Worm (Caenorhabditis elegans) whole organism, young adult: ENCODE results near the gene irg-3.
A peak's percentile ranks its signal among the peaks of the same experiment; 100 is the strongest.

Experiments used
- B0336.3 ChIP-seq: fragments of 200-800 bp; sonication (Bioruptor generic); IDR thresholded peaks from 2 replicates; pipeline ENCODE4 v1.3.6; 2022; ENCODE audit warnings: missing genetic modification characterization, missing compliant biosample characterization
- D2030.7 ChIP-seq: fragments of 200-800 bp; sonication (Bioruptor generic); IDR thresholded peaks from 2 replicates; pipeline ENCODE4 v1.3.6; 2022; ENCODE audit warnings: missing genetic modification reagents, missing genetic modification characterization, missing compliant biosample characterization
- F22D6.2 ChIP-seq: sonication (generic microtip); optimal IDR thresholded peaks from 2 replicates; lab custom pipeline; 2016; ENCODE audit warnings: mild to moderate bottlenecking, missing genetic modification characterization, missing compliant biosample characterization
- K11D2.4 ChIP-seq: fragments of 200-800 bp; sonication (Bioruptor generic); IDR thresholded peaks from 2 replicates; pipeline ENCODE4 v1.3.6; 2022; ENCODE audit warnings: missing genetic modification reagents, missing genetic modification characterization, missing compliant biosample characterization
- K12H6.12 ChIP-seq: fragments of 200-800 bp; sonication (Bioruptor generic); optimal IDR thresholded peaks from 2 replicates; lab custom pipeline; 2018; ENCODE audit warnings: mild to moderate bottlenecking, missing genetic modification characterization, missing compliant biosample characterization
- Y53G8AR.9 ChIP-seq: fragments of 200-800 bp; sonication (Bioruptor generic); conservative IDR thresholded peaks from 2 replicates; pipeline ENCODE4 v1.3.6; 2022; ENCODE audit warnings: missing genetic modification reagents, missing genetic modification characterization, missing compliant biosample characterization
- Y56A3A.18 ChIP-seq: fragments of 200-800 bp; sonication (Bioruptor generic); IDR thresholded peaks from 2 replicates; pipeline ENCODE4 v1.3.6; 2022; ENCODE audit warnings: missing genetic modification reagents, missing genetic modification characterization, missing compliant biosample characterization
- atf-7 ChIP-seq: sonication (generic microtip); optimal IDR thresholded peaks from 2 replicates; lab custom pipeline; 2017; ENCODE audit warnings: mild to moderate bottlenecking, missing genetic modification characterization, missing compliant biosample characterization
- athp-1 ChIP-seq: sonication (generic microtip); optimal IDR thresholded peaks from 2 replicates; lab custom pipeline; 2017; ENCODE audit warnings: mild to moderate bottlenecking, missing genetic modification characterization, missing compliant biosample characterization
- attf-3 ChIP-seq: fragments of 200-800 bp; sonication (Bioruptor generic); conservative IDR thresholded peaks from 2 replicates; pipeline ENCODE4 v1.3.6; 2022; ENCODE audit warnings: missing genetic modification reagents, missing genetic modification characterization, missing compliant biosample characterization
- attf-6 ChIP-seq: fragments of 200-800 bp; sonication (Bioruptor generic); IDR thresholded peaks from 2 replicates; pipeline ENCODE4 v1.3.6; 2022; ENCODE audit warnings: missing genetic modification reagents, missing genetic modification characterization, missing compliant biosample characterization
- bed-2 ChIP-seq: fragments of 200-800 bp; sonication (Bioruptor generic); IDR thresholded peaks from 2 replicates; pipeline ENCODE4 v1.3.6; 2022; ENCODE audit warnings: missing genetic modification reagents, missing genetic modification characterization, missing compliant biosample characterization
- cebp-1 ChIP-seq, 2 experiments: fragments of 200-800 bp in 1 of 2; sonication (Bioruptor generic) in 1 of 2; sonication (generic microtip) in 1 of 2; IDR thresholded peaks in 1 of 2; optimal IDR thresholded peaks in 1 of 2; 2 replicates each; pipeline versions ENCODE4 v1.3.6 to Lab custom; 2017 to 2022; ENCODE audit warnings: missing compliant biosample characterization in 2 of 2, missing genetic modification characterization in 2 of 2, mild to moderate bottlenecking in 1 of 2, missing genetic modification reagents in 1 of 2, moderate library complexity in 1 of 2
- cebp-2 ChIP-seq: fragments of 200-800 bp; sonication (Bioruptor generic); IDR thresholded peaks from 2 replicates; pipeline ENCODE4 v1.3.6; 2022; ENCODE audit warnings: missing genetic modification characterization, missing compliant biosample characterization
- ceh-100 ChIP-seq: fragments of 200-800 bp; sonication (Bioruptor generic); IDR thresholded peaks from 2 replicates; pipeline ENCODE4 v1.3.6; 2022; ENCODE audit warnings: missing genetic modification reagents, missing genetic modification characterization, missing compliant biosample characterization
- ceh-91 ChIP-seq: fragments of 200-800 bp; sonication (Bioruptor generic); IDR thresholded peaks from 2 replicates; pipeline ENCODE4 v1.3.6; 2022; ENCODE audit warnings: missing genetic modification reagents, missing genetic modification characterization, missing compliant biosample characterization
- chd-7 ChIP-seq: sonication (generic microtip); optimal IDR thresholded peaks from 2 replicates; lab custom pipeline; 2016; ENCODE audit warnings: mild to moderate bottlenecking, missing genetic modification characterization, moderate library complexity, missing compliant biosample characterization
- dox-1 ChIP-seq: fragments of 200-800 bp; sonication (Bioruptor generic); IDR thresholded peaks from 2 replicates; pipeline ENCODE4 v1.3.6; 2022; ENCODE audit warnings: missing genetic modification reagents, missing genetic modification characterization, missing compliant biosample characterization
- dpl-1 ChIP-seq: fragments of 150-350 bp; optimal IDR thresholded peaks from 2 replicates; lab custom pipeline; 2014; ENCODE audit warnings: missing biosample characterization, missing genetic modification reagents, missing genetic modification characterization
- efl-1 ChIP-seq: fragments of 150-350 bp; optimal IDR thresholded peaks from 2 replicates; lab custom pipeline; 2014; ENCODE audit warnings: missing biosample characterization, missing genetic modification reagents, missing genetic modification characterization
- egrh-3 ChIP-seq: fragments of 200-800 bp; sonication (Bioruptor generic); IDR thresholded peaks from 2 replicates; pipeline ENCODE4 v1.3.6; 2022; ENCODE audit warnings: missing genetic modification reagents, missing genetic modification characterization, missing compliant biosample characterization
- ekl-4 ChIP-seq: fragments of 200-800 bp; sonication (Bioruptor generic); IDR thresholded peaks from 2 replicates; pipeline ENCODE4 v1.3.6; 2022; ENCODE audit warnings: missing genetic modification reagents, missing genetic modification characterization, missing compliant biosample characterization
- him-1 ChIP-seq: sonication (generic microtip); optimal IDR thresholded peaks from 2 replicates; lab custom pipeline; 2016; ENCODE audit warnings: missing genotype, missing genetic modification reagents, missing genetic modification characterization, missing compliant biosample characterization
- lin-35 ChIP-seq, 3 experiments: fragments of 150-350 bp in 2 of 3; sonication (generic microtip) in 1 of 3; optimal IDR thresholded peaks; 2 replicates each; lab custom pipeline; 2014 to 2018; ENCODE audit warnings: missing biosample characterization in 3 of 3, missing genetic modification characterization in 3 of 3, missing genetic modification reagents in 3 of 3
- lin-54 ChIP-seq: fragments of 200-800 bp; sonication (Bioruptor generic); optimal IDR thresholded peaks from 2 replicates; lab custom pipeline; 2018; ENCODE audit warnings: mild to moderate bottlenecking, missing genetic modification characterization, missing compliant biosample characterization
- lir-1 ChIP-seq: fragments of 200-800 bp; sonication (Bioruptor generic); conservative IDR thresholded peaks from 2 replicates; pipeline ENCODE4 v1.3.6; 2022; ENCODE audit warnings: missing genetic modification reagents, missing genetic modification characterization, missing compliant biosample characterization
- lsl-1 ChIP-seq: fragments of 200-800 bp; sonication (Bioruptor generic); optimal IDR thresholded peaks from 2 replicates; lab custom pipeline; 2018; ENCODE audit warnings: mild to moderate bottlenecking, missing genetic modification characterization, moderate library complexity, missing compliant biosample characterization
- madf-10 ChIP-seq: sonication (generic microtip); optimal IDR thresholded peaks from 2 replicates; lab custom pipeline; 2016; ENCODE audit warnings: mild to moderate bottlenecking, missing genetic modification characterization, missing compliant biosample characterization
- madf-3 ChIP-seq: fragments of 200-800 bp; sonication (Bioruptor generic); IDR thresholded peaks from 2 replicates; pipeline ENCODE4 v1.3.6; 2022; ENCODE audit warnings: missing genetic modification reagents, missing genetic modification characterization, missing compliant biosample characterization
- madf-6 ChIP-seq: fragments of 200-800 bp; sonication (Bioruptor generic); IDR thresholded peaks from 2 replicates; pipeline ENCODE4 v1.3.6; 2022; ENCODE audit warnings: missing genetic modification reagents, missing genetic modification characterization, missing compliant biosample characterization
- madf-8 ChIP-seq: fragments of 200-800 bp; sonication (Bioruptor generic); conservative IDR thresholded peaks from 2 replicates; pipeline ENCODE4 v1.3.6; 2022; ENCODE audit warnings: missing genetic modification reagents, missing genetic modification characterization, missing compliant biosample characterization
- pbrm-1 ChIP-seq: fragments of 200-800 bp; sonication (Bioruptor generic); IDR thresholded peaks from 2 replicates; pipeline ENCODE4 v1.3.6; 2022; ENCODE audit warnings: missing genetic modification reagents, missing genetic modification characterization, missing compliant biosample characterization
- pha-4 ChIP-seq: fragments of 150-350 bp; sonication (generic microtip); optimal IDR thresholded peaks from 2 replicates; lab custom pipeline; 2014; ENCODE audit warnings: missing biosample characterization, missing genetic modification reagents, missing genetic modification characterization
- rcor-1 ChIP-seq: fragments of 200-800 bp; sonication (Bioruptor generic); IDR thresholded peaks from 2 replicates; pipeline ENCODE4 v1.3.6; 2022; ENCODE audit warnings: missing genetic modification reagents, missing genetic modification characterization, missing compliant biosample characterization
- rec-8 ChIP-seq, 2 experiments: sonication (generic microtip); optimal IDR thresholded peaks; 2 replicates each; lab custom pipeline; 2016; ENCODE audit warnings: mild to moderate bottlenecking in 2 of 2, missing genetic modification characterization in 2 of 2, missing genetic modification reagents in 2 of 2, missing genotype in 2 of 2, missing biosample characterization in 1 of 2, missing compliant biosample characterization in 1 of 2, moderate library complexity in 1 of 2
- snpc-3.4 ChIP-seq: sonication (generic microtip); optimal IDR thresholded peaks from 2 replicates; lab custom pipeline; 2017; ENCODE audit warnings: missing genetic modification characterization, mild to moderate bottlenecking, missing compliant biosample characterization, antibody characterized with exemption, moderate library complexity, missing genotype, missing genetic modification reagents
- snpc-4 ChIP-seq, 5 experiments: fragments of 150-350 bp in 1 of 5; sonication (generic microtip) in 4 of 5; optimal IDR thresholded peaks; 2 replicates each; lab custom pipeline; 2014 to 2018; ENCODE audit warnings: missing genetic modification characterization in 5 of 5, missing biosample characterization in 3 of 5, antibody characterized with exemption in 2 of 5, mild to moderate bottlenecking in 2 of 5, missing compliant biosample characterization in 2 of 5, missing genotype in 2 of 5, moderate library complexity in 2 of 5, missing genetic modification reagents in 1 of 5
- tbp1 ChIP-seq: fragments of 200-800 bp; sonication (Bioruptor generic); optimal IDR thresholded peaks from 2 replicates; lab custom pipeline; 2018; ENCODE audit warnings: mild to moderate bottlenecking, missing genetic modification characterization, missing compliant biosample characterization
- xnd-1 ChIP-seq: sonication (generic microtip); optimal IDR thresholded peaks from 2 replicates; lab custom pipeline; 2016; ENCODE audit warnings: missing genotype, missing genetic modification reagents, missing genetic modification characterization, missing compliant biosample characterization
- ztf-18 ChIP-seq: sonication (generic microtip); optimal IDR thresholded peaks from 2 replicates; lab custom pipeline; 2016; ENCODE audit warnings: missing genotype, mild to moderate bottlenecking, missing genetic modification characterization, missing compliant biosample characterization
- ztf-25 ChIP-seq: fragments of 200-800 bp; sonication (Bioruptor generic); IDR thresholded peaks from 2 replicates; pipeline ENCODE4 v1.3.6; 2022; ENCODE audit warnings: missing genetic modification reagents, missing genetic modification characterization, missing compliant biosample characterization
- ztf-28 ChIP-seq: fragments of 200-800 bp; sonication (Bioruptor generic); IDR thresholded peaks from 2 replicates; pipeline ENCODE4 v1.3.6; 2022; ENCODE audit warnings: missing genetic modification reagents, missing genetic modification characterization, missing compliant biosample characterization

The irg-3 gene

ce11 chrV:2634783-2635569, 42.6 kb downstream of the irg-3 start (continued):
- peak; percentile 42 for TF ChIP-seq attf-6 (GFP tag; lab: Robert Waterston, UW)

ce11 chrV:2638545-2638944, 46.2 kb downstream of the irg-3 start, which contains the start of gene W02H5.19:
Gene W02H5.19 (plus strand): TSS chrV:2638890.
- TF ChIP-seq F22D6.2 = peak; percentile 41
- TF ChIP-seq pbrm-1 = peak; percentile 48; the same call in 1 of the 2 replicates
- peak; percentile 57; the same call in 1 of the 2 replicates for TF ChIP-seq D2030.7 (GFP tag; lab: Robert Waterston, UW)
- TF ChIP-seq rcor-1 (GFP tag; lab: Robert Waterston, UW) = 0 out of 2 replicates have a peak, but pooled peaks have one; percentile 23
- peak; percentile 42 for TF ChIP-seq madf-10 (tag; lab: Kevin White, UChicago)
- no peak for TF ChIP-seq ztf-25
- 0 out of 2 replicates have a peak, but pooled peaks have one; percentile 22 for TF ChIP-seq K11D2.4 (GFP tag; lab: Robert Waterston, UW)
- TF ChIP-seq cebp-1 (GFP tag; IDR thresholded peaks at IDR 0.05; lab: Robert Waterston, UW) = no peak
- TF ChIP-seq cebp-1 (tag; optimal IDR thresholded peaks at IDR 0.05; lab: Kevin White, UChicago) = peak; percentile 37
- TF ChIP-seq dox-1 (GFP tag; lab: Robert Waterston, UW) = peak; percentile 80
- TF ChIP-seq atf-7 (tag; lab: Kevin White, UChicago) = peak; percentile 21
- TF ChIP-seq madf-3 (GFP tag; lab: Robert Waterston, UW) = peak; percentile 78
- TF ChIP-seq Y56A3A.18 (GFP tag; lab: Robert Waterston, UW) = no peak
- peak; percentile 85 for TF ChIP-seq dpl-1 (GFP tag; lab: Kevin White, UChicago)
- peak; percentile 32; the same call in 1 of the 2 replicates for TF ChIP-seq ceh-100
- TF ChIP-seq attf-6 (GFP tag; lab: Robert Waterston, UW) = no peak
- TF ChIP-seq madf-8 (GFP tag; lab: Robert Waterston, UW) = peak; percentile 62
- peak; percentile 28 for TF ChIP-seq snpc-3.4 (tag; lab: Kevin White, UChicago)
- TF ChIP-seq lir-1 (GFP tag; lab: Robert Waterston, UW) = peak; percentile 69; the same call in 1 of the 2 replicates
- no peak for TF ChIP-seq pha-4 (tag; lab: Kevin White, UChicago)
- TF ChIP-seq athp-1 (tag; lab: Kevin White, UChicago) = peak; percentile 67
- TF ChIP-seq xnd-1 (tag; lab: Kevin White, UChicago) = peak; percentile 29
- TF ChIP-seq madf-6 (GFP tag; lab: Robert Waterston, UW) = peak; percentile 74
- TF ChIP-seq Y53G8AR.9 = no peak
- TF ChIP-seq B0336.3 (GFP tag; lab: Robert Waterston, UW) = 0 out of 2 replicates have a peak, but pooled peaks have one; percentile 18
- TF ChIP-seq snpc-4 (GFP tag; optimal IDR thresholded peaks at IDR 0.05; lab: Kevin White, UChicago) = no peak
- TF ChIP-seq snpc-4 (tag; optimal IDR thresholded peaks at IDR 0.05; lab: Kevin White, UChicago) = peak in 1 of 4 experiments; percentile 30
- TF ChIP-seq rec-8 (tag; optimal IDR thresholded peaks at IDR 0.05; lab: Kevin White, UChicago) = peak; percentile 21 to 36
- 0 out of 2 replicates have a peak, but pooled peaks have one; percentile 57 for TF ChIP-seq ztf-28 (GFP tag; lab: Robert Waterston, UW)
- TF ChIP-seq attf-3 = 0 out of 2 replicates have a peak, but pooled peaks have one; percentile 46
- TF ChIP-seq ceh-91 (GFP tag; lab: Robert Waterston, UW) = peak; percentile 48; the same call in 1 of the 2 replicates
- peak; percentile 42 for TF ChIP-seq him-1 (tag; lab: Kevin White, UChicago)
- TF ChIP-seq lin-54 = peak; percentile 99
- peak; percentile 16 for TF ChIP-seq chd-7 (tag; lab: Kevin White, UChicago)
- TF ChIP-seq lin-35 (GFP tag; optimal IDR thresholded peaks at IDR 0.05; lab: Kevin White, UChicago) = peak in 2 of 3 experiments; percentile 41 to 94
- TF ChIP-seq egrh-3 = 0 out of 2 replicates have a peak, but pooled peaks have one; percentile 10
- peak; percentile 71 for TF ChIP-seq K12H6.12 (tag; lab: Kevin White, UChicago)
- TF ChIP-seq bed-2 (GFP tag; lab: Robert Waterston, UW) = peak; percentile 93
- TF ChIP-seq efl-1 (GFP tag; lab: Kevin White, UChicago) = peak; percentile 76
- peak; percentile 38 for TF ChIP-seq tbp1 (GFP tag; lab: Kevin White, UChicago)
- TF ChIP-seq lsl-1 (GFP tag; lab: Kevin White, UChicago) = peak; percentile 38
- 0 out of 2 replicates have a peak, but pooled peaks have one; percentile 19 for TF ChIP-seq cebp-2
- no peak for TF ChIP-seq ztf-18 (tag; lab: Kevin White, UChicago)
- 0 out of 2 replicates have a peak, but pooled peaks have one; percentile 62 for TF ChIP-seq ekl-4
